Worm (Caenorhabditis elegans) whole organism, L2 larva: ENCODE data around the gene R12B2.6.

ENCODE experiments used
- elt-1 ChIP-seq: fragments of 150-350 bp; optimal IDR thresholded peaks from 2 replicates; lab custom pipeline; 2014; ENCODE audit warnings: missing biosample characterization, missing genetic modification characterization
- lin-13 ChIP-seq: fragments of 150-350 bp; optimal IDR thresholded peaks from 2 replicates; lab custom pipeline; 2014; ENCODE audit warnings: missing biosample characterization, missing genetic modification reagents, missing genetic modification characterization
- nhr-237 ChIP-seq: fragments of 150-350 bp; optimal IDR thresholded peaks from 2 replicates; lab custom pipeline; 2014; ENCODE audit warnings: missing biosample characterization, missing genetic modification characterization
- ztf-11 ChIP-seq: sonication (generic microtip); optimal IDR thresholded peaks from 2 replicates; lab custom pipeline; 2017; ENCODE audit warnings: missing biosample characterization, missing genetic modification characterization

ce11 chrIII:5839147-5839546, 5.2 kb upstream of the R12B2.6 start:
- TF ChIP-seq nhr-237 (tag; lab: Kevin White, UChicago) (no peak), lin-13 (GFP tag; lab: Kevin White, UChicago) (no peak), ztf-11 (tag; lab: Kevin White, UChicago) (no peak), elt-1 (tag; lab: Kevin White, UChicago) (no peak)
